Fruit fly (Drosophila melanogaster) Kc167 (cell line): Measurements from ENCODE around the gene CG15027.

Source experiments
- Myc ChIP-seq: fragments of >200 bp; optimal IDR thresholded peaks from 2 replicates; lab custom pipeline; 2017; ENCODE audit warnings: missing external identifiers
- Sin3A ChIP-seq: fragments of >200 bp; optimal IDR thresholded peaks from 2 replicates; lab custom pipeline; 2018; ENCODE audit warnings: missing external identifiers
- h ChIP-seq: fragments of >200 bp; optimal IDR thresholded peaks from 3 replicates; lab custom pipeline; 2018; ENCODE audit warnings: missing external identifiers
- insv ChIP-seq: fragments of >200 bp; optimal IDR thresholded peaks from 3 replicates; lab custom pipeline; 2018; ENCODE audit warnings: missing external identifiers
- psq ChIP-seq: fragments of >200 bp; optimal IDR thresholded peaks from 2 replicates; lab custom pipeline; 2017; ENCODE audit warnings: missing external identifiers
- ttk ChIP-seq: sonication (Bioruptor generic); optimal IDR thresholded peaks from 2 replicates; lab custom pipeline; 2017; ENCODE audit warnings: missing external identifiers

Gene CG15027

DNA sequence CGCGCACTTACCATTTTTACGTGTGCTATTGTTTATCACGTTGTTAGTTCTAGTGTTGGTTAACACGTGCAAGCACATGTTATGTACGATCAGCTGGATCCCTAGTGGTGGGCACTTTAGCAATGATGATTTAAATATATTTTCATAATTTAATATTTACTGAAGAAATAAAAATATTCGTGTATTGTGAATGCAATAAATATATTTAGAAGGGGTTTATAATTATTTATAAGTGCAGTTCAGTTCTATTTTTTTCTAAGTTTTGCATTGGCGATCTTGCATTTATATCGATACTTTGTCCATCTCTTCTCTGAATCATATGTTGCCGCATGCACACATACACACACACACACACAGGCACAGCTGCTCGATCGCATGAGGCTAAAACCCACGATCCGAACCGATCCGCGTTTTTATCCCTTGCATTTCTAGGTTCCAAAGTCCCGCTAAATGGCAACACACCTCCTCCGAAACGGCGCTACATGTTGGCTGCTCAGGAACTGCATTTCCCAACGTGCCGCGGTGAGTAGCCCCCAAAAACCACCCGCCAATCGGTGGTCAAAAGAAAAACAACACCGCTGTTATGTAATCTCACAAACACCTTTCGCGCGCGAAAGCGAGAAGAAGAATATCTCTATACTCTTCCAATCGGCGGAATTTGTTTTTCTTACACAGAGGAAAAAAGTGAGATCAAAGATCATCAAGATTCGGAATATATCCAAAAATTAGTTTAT, at the start of gene CG15027, which contains the start of gene Dbct:
Gene CG15027, minus strand, starts transcription at position 51 of the 734 bp plus-strand sequence.
Gene Dbct, plus strand, starts transcription at position 349 of the 734 bp plus-strand sequence.
- TF ChIP-seq Sin3A = no peak
- no peak for TF ChIP-seq insv (lab: Kevin White, UChicago)
- no peak for TF ChIP-seq h (lab: Kevin White, UChicago)
- TF ChIP-seq Myc (lab: Kevin White, UChicago) = no peak
- TF ChIP-seq ttk = no peak
- no peak for TF ChIP-seq psq (lab: Kevin White, UChicago)

- TF ChIP-seq ttk (no peak), Sin3A (no peak), h (lab: Kevin White, UChicago) (no peak), Myc (lab: Kevin White, UChicago) (no peak), insv (lab: Kevin White, UChicago) (no peak), psq (lab: Kevin White, UChicago) (no peak)
Observed at dm6 chrX:15132065-15132464, 46.4 kb upstream of the CG15027 start.

DNA sequence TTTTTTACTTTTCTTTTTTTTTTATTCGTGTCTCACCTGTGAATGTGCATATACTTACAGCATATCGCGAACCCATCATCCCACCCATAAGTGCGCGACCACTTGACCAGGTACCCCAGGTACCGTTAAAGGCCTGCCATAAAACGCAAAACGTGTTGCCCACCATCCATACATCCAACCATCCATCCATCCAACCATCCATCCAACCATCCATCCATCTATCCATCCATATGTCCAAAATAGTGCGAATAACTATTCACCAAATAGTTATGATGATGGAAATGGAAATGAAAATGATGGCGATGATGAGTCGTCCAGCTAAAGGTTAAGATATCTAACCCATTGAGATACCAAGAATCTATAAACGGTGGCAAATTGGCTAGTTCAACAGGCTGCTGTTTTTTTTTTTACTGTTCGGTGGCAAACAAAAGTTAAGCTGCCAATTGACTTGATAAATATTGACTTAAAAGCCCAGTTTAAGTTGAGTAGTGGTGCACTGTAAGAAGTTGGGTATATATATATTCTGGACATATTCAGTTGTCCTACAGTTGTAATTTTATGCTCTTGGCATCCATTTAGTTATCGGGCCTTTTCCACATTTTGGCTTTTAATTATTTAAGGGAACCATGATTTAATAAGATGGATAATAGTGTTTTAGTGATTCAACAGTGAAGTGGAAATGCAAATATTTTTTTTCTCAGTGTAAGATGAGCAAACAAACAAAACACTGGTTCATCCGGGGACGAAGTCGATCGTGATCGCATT, 42.4 kb upstream of the CG15027 start:
- no peak for TF ChIP-seq h (lab: Kevin White, UChicago)
- no peak for TF ChIP-seq ttk

dm6 chrX:15125496-15125895, 39.9 kb upstream of the CG15027 start, which contains the start of gene drd:
TSS of gene drd (plus strand) at chrX:15125753.
- no peak for TF ChIP-seq Sin3A
- no peak for TF ChIP-seq insv (lab: Kevin White, UChicago)
- no peak for TF ChIP-seq ttk
- TF ChIP-seq h (lab: Kevin White, UChicago) = no peak
- no peak for TF ChIP-seq psq (lab: Kevin White, UChicago)
- no peak for TF ChIP-seq Myc (lab: Kevin White, UChicago)

dm6 chrX:15123418-15123994, 37.9 kb upstream of the CG15027 start:
- TF ChIP-seq psq (lab: Kevin White, UChicago) (no peak), insv (lab: Kevin White, UChicago) (no peak), h (lab: Kevin White, UChicago) (no peak), ttk (no peak), Myc (lab: Kevin White, UChicago) (no peak), Sin3A (no peak)

dm6 chrX:15121714-15122113, 36.1 kb upstream of the CG15027 start:
- TF ChIP-seq insv (lab: Kevin White, UChicago) (no peak), ttk (no peak), psq (lab: Kevin White, UChicago) (no peak), Myc (lab: Kevin White, UChicago) (no peak), h (lab: Kevin White, UChicago) (no peak), Sin3A (no peak)

DNA sequence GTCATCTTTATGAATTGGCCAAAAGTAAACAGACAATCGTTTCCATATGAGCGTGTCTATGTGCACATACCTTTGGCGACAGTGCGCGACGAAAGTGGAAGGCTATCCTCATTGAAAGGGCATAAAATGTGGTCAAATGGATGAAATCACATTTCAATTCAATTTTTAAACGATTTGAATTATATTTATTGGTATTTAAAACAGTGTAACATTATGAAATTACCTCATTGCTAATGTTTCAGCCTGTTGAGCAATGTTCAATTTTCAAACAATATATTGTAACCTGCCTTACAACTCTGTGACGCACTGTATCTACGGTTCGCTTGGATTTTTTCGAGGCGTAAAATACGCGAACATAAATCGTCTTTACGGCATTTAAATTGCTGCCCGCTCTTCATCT, 34.5 kb upstream of the CG15027 start:
- no peak for TF ChIP-seq ttk
- no peak for TF ChIP-seq h (lab: Kevin White, UChicago)
- no peak for TF ChIP-seq insv (lab: Kevin White, UChicago)

dm6 chrX:15116397-15116796, 30.8 kb upstream of the CG15027 start, which contains the start of gene Cyp4s3:
TSS of gene Cyp4s3 (minus strand) at chrX:15116542.
- no peak for TF ChIP-seq Sin3A
- TF ChIP-seq psq (lab: Kevin White, UChicago) = no peak
- TF ChIP-seq h (lab: Kevin White, UChicago) = no peak
- no peak for TF ChIP-seq ttk
- no peak for TF ChIP-seq Myc (lab: Kevin White, UChicago)
- TF ChIP-seq insv (lab: Kevin White, UChicago) = no peak

dm6 chrX:15111888-15112287, 26.3 kb upstream of the CG15027 start:
- no peak for TF ChIP-seq Sin3A
- no peak for TF ChIP-seq h (lab: Kevin White, UChicago)
- no peak for TF ChIP-seq psq (lab: Kevin White, UChicago)
- no peak for TF ChIP-seq insv (lab: Kevin White, UChicago)
- TF ChIP-seq ttk = no peak
- TF ChIP-seq Myc (lab: Kevin White, UChicago) = no peak

DNA sequence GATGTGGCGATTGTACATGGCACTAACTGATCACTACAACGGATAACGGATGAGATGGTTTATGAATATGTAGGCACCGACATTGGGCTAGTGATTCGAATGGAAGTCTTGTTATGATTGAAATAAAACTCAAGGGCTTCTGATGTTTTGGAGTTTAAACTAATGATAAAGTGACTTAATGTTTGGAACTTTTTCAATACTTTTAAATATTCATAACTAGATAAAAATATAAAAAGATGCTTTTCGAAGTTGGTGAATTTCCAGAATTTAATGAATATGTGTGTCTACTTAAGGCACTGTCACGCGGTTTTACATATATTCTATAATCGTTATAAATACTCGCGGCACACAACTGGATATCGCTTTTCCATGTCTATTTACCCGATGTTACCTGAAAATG, 10.3 kb upstream of the CG15027 start, which contains the start of gene CG9072:
Gene CG9072, minus strand, starts transcription at position 101 of the 400 bp plus-strand sequence.
- no peak for TF ChIP-seq ttk
- TF ChIP-seq Sin3A = no peak
- no peak for TF ChIP-seq insv (lab: Kevin White, UChicago)
- no peak for TF ChIP-seq Myc (lab: Kevin White, UChicago)
- TF ChIP-seq h (lab: Kevin White, UChicago) = no peak
- TF ChIP-seq psq (lab: Kevin White, UChicago) = no peak

DNA sequence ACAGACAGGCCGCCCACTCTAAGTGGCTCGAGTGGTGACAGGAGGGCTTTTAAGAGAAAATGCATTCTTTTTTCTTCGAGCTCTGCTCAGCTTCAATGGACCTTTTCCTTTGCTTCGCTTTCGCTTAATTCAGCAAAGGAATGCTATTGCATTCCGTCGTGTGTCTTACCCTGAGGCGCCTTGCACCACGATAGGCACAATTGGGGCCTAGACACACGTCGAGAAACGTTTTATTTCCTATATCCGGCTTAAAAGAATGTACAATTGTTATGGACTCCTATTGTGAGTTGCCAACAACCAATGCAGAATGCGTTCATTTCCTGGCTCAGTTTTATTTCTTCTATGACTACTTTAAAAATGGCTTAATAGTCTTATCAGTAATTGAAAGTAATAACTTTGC, 5.5 kb upstream of the CG15027 start:
- no peak for TF ChIP-seq ttk
- no peak for TF ChIP-seq Myc (lab: Kevin White, UChicago)
- TF ChIP-seq h (lab: Kevin White, UChicago) = no peak
- TF ChIP-seq psq (lab: Kevin White, UChicago) = no peak
- TF ChIP-seq insv (lab: Kevin White, UChicago) = no peak
- no peak for TF ChIP-seq Sin3A

dm6 chrX:15090371-15090770, 4.7 kb upstream of the CG15027 start:
- TF ChIP-seq Sin3A = no peak
- no peak for TF ChIP-seq Myc (lab: Kevin White, UChicago)
- no peak for TF ChIP-seq h (lab: Kevin White, UChicago)
- no peak for TF ChIP-seq ttk
- TF ChIP-seq psq (lab: Kevin White, UChicago) = no peak
- TF ChIP-seq insv (lab: Kevin White, UChicago) = no peak
